Worm (Caenorhabditis elegans) whole organism, late embryonic: ENCODE results near the gene psf-1.

Source experiments
- C08G9.2 ChIP-seq: sonication (generic microtip); optimal IDR thresholded peaks from 2 replicates; lab custom pipeline; 2016; ENCODE audit warnings: mild to moderate bottlenecking, missing genetic modification characterization, moderate library complexity, missing compliant biosample characterization
- C38D4.7 ChIP-seq: fragments of 200-800 bp; sonication (Bioruptor generic); optimal IDR thresholded peaks from 2 replicates; lab custom pipeline; 2018; ENCODE audit warnings: mild to moderate bottlenecking, missing genetic modification characterization, moderate library complexity, missing compliant biosample characterization
- F13H6.1 ChIP-seq: sonication (generic microtip); optimal IDR thresholded peaks from 2 replicates; lab custom pipeline; 2016; ENCODE audit warnings: missing genetic modification characterization, missing compliant biosample characterization
- K02D7.2 ChIP-seq: sonication (generic microtip); optimal IDR thresholded peaks from 2 replicates; lab custom pipeline; 2017; ENCODE audit warnings: mild to moderate bottlenecking, missing genetic modification characterization, missing compliant biosample characterization
- Y22D7AL.16 ChIP-seq: sonication (generic microtip); optimal IDR thresholded peaks from 2 replicates; lab custom pipeline; 2016; ENCODE audit warnings: missing genetic modification characterization, missing compliant biosample characterization
- ahr-1 ChIP-seq: sonication (generic microtip); optimal IDR thresholded peaks from 2 replicates; lab custom pipeline; 2016; ENCODE audit warnings: missing genetic modification characterization, missing compliant biosample characterization
- ama-1 ChIP-seq: fragments of 150-350 bp; optimal IDR thresholded peaks from 2 replicates; lab custom pipeline; 2014
- ceh-14 ChIP-seq: sonication (generic microtip); optimal IDR thresholded peaks from 2 replicates; lab custom pipeline; 2016; ENCODE audit warnings: missing genotype, missing genetic modification characterization, missing compliant biosample characterization
- ceh-24 ChIP-seq: sonication (generic microtip); optimal IDR thresholded peaks from 2 replicates; lab custom pipeline; 2016; ENCODE audit warnings: mild to moderate bottlenecking, missing genetic modification characterization, missing compliant biosample characterization
- ceh-30 ChIP-seq: fragments of 150-350 bp; optimal IDR thresholded peaks from 2 replicates; lab custom pipeline; 2014; ENCODE audit warnings: missing biosample characterization, missing genetic modification characterization
- ceh-31 ChIP-seq: sonication (generic microtip); optimal IDR thresholded peaks from 2 replicates; lab custom pipeline; 2016; ENCODE audit warnings: missing genetic modification characterization, missing compliant biosample characterization
- ceh-48 ChIP-seq: sonication (generic microtip); optimal IDR thresholded peaks from 2 replicates; lab custom pipeline; 2016; ENCODE audit warnings: missing genetic modification characterization, inconsistent platforms, missing compliant biosample characterization
- che-1 ChIP-seq: sonication (generic microtip); optimal IDR thresholded peaks from 2 replicates; lab custom pipeline; 2016; ENCODE audit warnings: mild to moderate bottlenecking, missing genetic modification characterization, missing compliant biosample characterization
- dmd-4 ChIP-seq: sonication (generic microtip); optimal IDR thresholded peaks from 2 replicates; lab custom pipeline; 2016; ENCODE audit warnings: borderline replicate concordance, missing genetic modification characterization, missing compliant biosample characterization
- dve-1 ChIP-seq: sonication (generic microtip); optimal IDR thresholded peaks from 2 replicates; lab custom pipeline; 2017; ENCODE audit warnings: antibody characterized with exemption, mild to moderate bottlenecking, missing genetic modification characterization, missing compliant biosample characterization
- elt-2 ChIP-seq: sonication (generic microtip); optimal IDR thresholded peaks from 2 replicates; lab custom pipeline; 2016; ENCODE audit warnings: missing genetic modification reagents, missing genetic modification characterization, missing compliant biosample characterization
- elt-4 ChIP-seq: sonication (generic microtip); optimal IDR thresholded peaks from 2 replicates; lab custom pipeline; 2016; ENCODE audit warnings: missing genetic modification characterization, missing compliant biosample characterization
- ets-4 ChIP-seq: sonication (generic microtip); optimal IDR thresholded peaks from 2 replicates; lab custom pipeline; 2016; ENCODE audit warnings: missing genetic modification characterization, missing compliant biosample characterization
- eyg-1 ChIP-seq: sonication (generic microtip); optimal IDR thresholded peaks from 2 replicates; lab custom pipeline; 2016; ENCODE audit warnings: missing genotype, missing genetic modification characterization, missing compliant biosample characterization
- fax-1 ChIP-seq: sonication (generic microtip); optimal IDR thresholded peaks from 2 replicates; lab custom pipeline; 2016; ENCODE audit warnings: missing genotype, missing genetic modification characterization, missing compliant biosample characterization
- gmeb-2 ChIP-seq: sonication (generic microtip); optimal IDR thresholded peaks from 2 replicates; lab custom pipeline; 2016; ENCODE audit warnings: missing genetic modification characterization, inconsistent platforms, missing compliant biosample characterization
- hlh-15 ChIP-seq: sonication (generic microtip); optimal IDR thresholded peaks from 2 replicates; lab custom pipeline; 2016; ENCODE audit warnings: missing genetic modification characterization, missing compliant biosample characterization
- hlh-8 ChIP-seq: sonication (generic microtip); optimal IDR thresholded peaks from 2 replicates; lab custom pipeline; 2016; ENCODE audit warnings: missing genotype, missing genetic modification characterization, missing compliant biosample characterization
- lim-6 ChIP-seq: sonication (generic microtip); optimal IDR thresholded peaks from 2 replicates; lab custom pipeline; 2016; ENCODE audit warnings: missing genetic modification characterization, missing compliant biosample characterization
- nhr-232 ChIP-seq: sonication (generic microtip); optimal IDR thresholded peaks from 2 replicates; lab custom pipeline; 2016; ENCODE audit warnings: missing genetic modification characterization, missing compliant biosample characterization
- npax-4 ChIP-seq: sonication (generic microtip); optimal IDR thresholded peaks from 2 replicates; lab custom pipeline; 2016; ENCODE audit warnings: missing genetic modification characterization, missing compliant biosample characterization
- odd-2 ChIP-seq: sonication (generic microtip); optimal IDR thresholded peaks from 2 replicates; lab custom pipeline; 2017; ENCODE audit warnings: antibody characterized with exemption, mild to moderate bottlenecking, missing genetic modification characterization, missing compliant biosample characterization
- pat-9 ChIP-seq: fragments of 200-800 bp; sonication (Bioruptor generic); optimal IDR thresholded peaks from 2 replicates; lab custom pipeline; 2018; ENCODE audit warnings: mild to moderate bottlenecking, missing genetic modification characterization, moderate library complexity, missing compliant biosample characterization
- pax-1 ChIP-seq: fragments of 150-350 bp; optimal IDR thresholded peaks from 2 replicates; lab custom pipeline; 2014; ENCODE audit warnings: missing biosample characterization, missing genetic modification characterization
- pha-2 ChIP-seq: sonication (generic microtip); optimal IDR thresholded peaks from 2 replicates; lab custom pipeline; 2017; ENCODE audit warnings: mild to moderate bottlenecking, missing genetic modification characterization, missing compliant biosample characterization
- ref-2 ChIP-seq: sonication (generic microtip); optimal IDR thresholded peaks from 2 replicates; lab custom pipeline; 2016; ENCODE audit warnings: missing genetic modification characterization, missing compliant biosample characterization
- rnt-1 ChIP-seq: sonication (generic microtip); optimal IDR thresholded peaks from 2 replicates; lab custom pipeline; 2016; ENCODE audit warnings: missing genetic modification characterization, missing compliant biosample characterization
- sdc-2 ChIP-seq: sonication (generic microtip); optimal IDR thresholded peaks from 2 replicates; lab custom pipeline; 2016; ENCODE audit warnings: missing genotype, missing genetic modification characterization, missing compliant biosample characterization
- tbx-2 ChIP-seq: sonication (generic microtip); optimal IDR thresholded peaks from 2 replicates; lab custom pipeline; 2016; ENCODE audit warnings: missing genetic modification characterization, missing compliant biosample characterization
- tbx-7 ChIP-seq: sonication (generic microtip); optimal IDR thresholded peaks from 2 replicates; lab custom pipeline; 2016; ENCODE audit warnings: missing genotype, missing genetic modification characterization, missing compliant biosample characterization
- ttx-3 ChIP-seq: sonication (generic microtip); optimal IDR thresholded peaks from 2 replicates; lab custom pipeline; 2016; ENCODE audit warnings: missing genetic modification reagents, missing genetic modification characterization, missing compliant biosample characterization
- unc-3 ChIP-seq, 2 experiments: fragments of 200-800 bp in 1 of 2; sonication (Bioruptor generic) in 1 of 2; sonication (generic microtip) in 1 of 2; conservative IDR thresholded peaks in 1 of 2; optimal IDR thresholded peaks in 1 of 2; 2 replicates each; pipeline versions ENCODE4 v1.3.6 to Lab custom; 2016 to 2022; ENCODE audit warnings: missing compliant biosample characterization in 2 of 2, missing genetic modification characterization in 2 of 2, missing genetic modification reagents in 1 of 2
- unc-42 ChIP-seq: sonication (generic microtip); optimal IDR thresholded peaks from 2 replicates; lab custom pipeline; 2016; ENCODE audit warnings: missing genotype, missing genetic modification characterization, missing compliant biosample characterization
- unc-86 ChIP-seq: sonication (generic microtip); optimal IDR thresholded peaks from 2 replicates; lab custom pipeline; 2016; ENCODE audit warnings: missing genetic modification characterization, missing compliant biosample characterization
- zip-5 ChIP-seq: sonication (generic microtip); optimal IDR thresholded peaks from 2 replicates; lab custom pipeline; 2016; ENCODE audit warnings: missing genetic modification characterization, missing compliant biosample characterization
- ztf-16 ChIP-seq: sonication (generic microtip); optimal IDR thresholded peaks from 2 replicates; lab custom pipeline; 2017; ENCODE audit warnings: missing genetic modification characterization, missing compliant biosample characterization

Gene psf-1

DNA sequence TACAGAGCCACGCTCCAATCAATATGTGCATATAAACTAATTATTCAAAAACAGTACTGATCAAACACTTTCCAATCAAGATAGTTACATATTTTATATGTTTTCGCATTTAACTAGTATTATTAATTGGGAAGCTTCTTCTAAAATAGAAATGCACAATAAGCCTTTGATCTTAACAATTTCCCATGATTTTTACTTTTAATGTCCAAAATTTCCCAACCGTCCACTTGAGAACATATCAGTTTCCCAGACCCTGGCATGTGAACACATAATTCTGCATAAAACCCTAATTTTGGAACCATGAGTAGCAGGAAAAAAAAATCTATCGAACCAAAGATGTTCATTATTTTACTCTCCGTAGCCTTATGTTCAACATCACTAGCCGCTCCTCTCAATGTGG is 7.9 kb downstream of the psf-1 start, which contains the start of gene R53.8:
Gene R53.8 (plus strand): TSS at position 301 of the 400 bp plus-strand sequence.
- TF ChIP-seq fax-1 (tag; lab: Kevin White, UChicago) (no peak), hlh-8 (tag; lab: Kevin White, UChicago) (no peak), ceh-48 (tag; lab: Kevin White, UChicago) (no peak), gmeb-2 (tag; lab: Kevin White, UChicago) (no peak), C08G9.2 (no peak), ahr-1 (tag; lab: Kevin White, UChicago) (no peak), ets-4 (no peak), unc-86 (no peak), ceh-24 (no peak), unc-3 (GFP tag; conservative IDR thresholded peaks at IDR 0.05; lab: Robert Waterston, UW) (no peak), unc-3 (tag; optimal IDR thresholded peaks at IDR 0.05; lab: Kevin White, UChicago) (no peak), rnt-1 (no peak), ama-1 (lab: Kevin White, UChicago) (no peak), tbx-7 (tag; lab: Kevin White, UChicago) (no peak), ztf-16 (tag; lab: Kevin White, UChicago) (no peak), npax-4 (tag; lab: Kevin White, UChicago) (no peak), dmd-4 (tag; lab: Kevin White, UChicago) (no peak), tbx-2 (no peak), pax-1 (tag; lab: Kevin White, UChicago) (no peak), ceh-30 (tag; lab: Kevin White, UChicago) (no peak), sdc-2 (no peak)

DNA sequence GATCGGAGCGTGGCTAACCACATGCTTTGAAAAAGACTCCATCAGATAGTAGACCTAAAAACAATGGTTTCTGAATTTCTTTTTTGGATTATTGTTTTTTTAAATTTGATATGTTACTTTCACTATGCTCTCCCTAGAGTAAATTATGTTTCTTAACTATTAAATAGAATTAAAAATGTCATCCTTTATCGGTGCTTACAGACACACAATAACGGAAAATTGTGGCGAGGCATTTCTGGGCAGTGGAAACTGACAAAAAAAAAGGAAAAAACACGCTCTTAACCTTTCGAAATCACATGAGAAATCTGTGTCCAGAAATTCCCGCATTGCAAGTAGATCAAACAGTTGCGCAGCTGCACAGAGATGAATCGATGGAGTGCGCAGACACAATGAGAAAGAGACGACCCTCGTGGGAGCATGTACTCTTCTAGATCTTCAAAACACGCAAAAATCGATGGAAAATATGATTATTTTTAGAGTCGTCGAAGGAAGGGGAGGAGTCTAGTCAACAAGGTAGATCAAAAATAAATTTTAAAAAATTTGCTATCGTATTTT is 11.7 kb downstream of the psf-1 start, which contains the start of gene ZK892.6:
Gene ZK892.6 (minus strand): TSS at position 51 of the 555 bp plus-strand sequence.
- TF ChIP-seq lim-6 (no peak), gmeb-2 (tag; lab: Kevin White, UChicago) (no peak), zip-5 (tag; lab: Kevin White, UChicago) (no peak), odd-2 (no peak), ceh-24 (no peak), pat-9 (tag; lab: Kevin White, UChicago) (no peak), hlh-15 (tag; lab: Kevin White, UChicago) (no peak)
- TF ChIP-seq, all 69 proteins: peak for 0

DNA sequence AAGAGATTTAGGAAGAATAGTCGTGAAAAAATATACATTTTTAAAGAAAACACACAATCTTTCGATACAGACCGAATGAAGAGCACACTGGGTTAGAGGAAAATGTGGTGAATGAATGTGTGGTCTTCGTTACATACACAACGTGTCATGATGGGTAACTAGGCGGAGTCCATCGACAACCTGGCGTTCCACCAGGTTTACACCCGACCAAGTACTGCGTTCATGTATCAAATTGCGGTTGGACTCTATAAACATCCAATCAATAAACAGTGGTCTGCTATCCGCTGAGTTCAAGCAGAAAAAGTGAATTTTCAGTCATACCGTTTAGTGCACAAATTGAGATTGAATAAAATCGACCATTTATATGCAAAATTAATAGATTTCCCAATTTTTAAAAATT is 13.3 kb downstream of the psf-1 start, which contains the start of gene sdz-38:
Gene sdz-38 (minus strand): TSS at position 101 of the 400 bp plus-strand sequence.
- TF ChIP-seq elt-2 (tag; lab: Kevin White, UChicago) (no peak), nhr-232 (tag; lab: Kevin White, UChicago) (no peak), unc-3 (GFP tag; conservative IDR thresholded peaks at IDR 0.05; lab: Robert Waterston, UW) (no peak), unc-3 (tag; optimal IDR thresholded peaks at IDR 0.05; lab: Kevin White, UChicago) (no peak), ref-2 (tag; lab: Kevin White, UChicago) (no peak), lim-6 (no peak), K02D7.2 (tag; lab: Kevin White, UChicago) (no peak), ttx-3 (tag; lab: Kevin White, UChicago) (no peak), eyg-1 (tag; lab: Kevin White, UChicago) (no peak), ceh-30 (tag; lab: Kevin White, UChicago) (no peak), ztf-16 (tag; lab: Kevin White, UChicago) (no peak), che-1 (tag; lab: Kevin White, UChicago) (no peak)

DNA sequence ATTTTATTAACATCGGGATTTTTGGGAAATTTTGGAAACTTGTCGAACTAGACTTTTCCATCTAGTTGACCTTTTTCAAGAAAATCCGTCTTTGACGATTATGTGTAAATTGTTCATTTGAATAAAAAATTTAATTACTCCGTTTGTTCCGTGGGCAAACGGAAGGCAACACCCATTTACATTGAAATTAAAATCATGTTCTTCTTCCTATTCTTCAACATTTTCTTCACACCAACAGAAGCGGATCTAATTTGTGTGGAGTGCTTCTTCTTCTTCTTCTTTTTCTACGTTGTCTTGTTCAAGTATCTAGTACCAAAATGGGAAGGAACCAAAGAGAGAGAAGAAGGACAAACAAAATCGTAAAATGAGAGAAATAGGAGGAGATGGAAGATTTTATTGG is 14.0 kb downstream of the psf-1 start:
- TF ChIP-seq ceh-14 (no peak), unc-42 (tag; lab: Kevin White, UChicago) (peak; percentile 81), elt-4 (tag; lab: Kevin White, UChicago) (no peak), ceh-31 (tag; lab: Kevin White, UChicago) (peak; percentile 42), tbx-2 (no peak), ttx-3 (tag; lab: Kevin White, UChicago) (no peak), K02D7.2 (tag; lab: Kevin White, UChicago) (no peak), dve-1 (tag; lab: Kevin White, UChicago) (no peak), fax-1 (tag; lab: Kevin White, UChicago) (no peak), ceh-24 (no peak), C38D4.7 (no peak), F13H6.1 (tag; lab: Kevin White, UChicago) (no peak), Y22D7AL.16 (tag; lab: Kevin White, UChicago) (no peak), ceh-30 (tag; lab: Kevin White, UChicago) (no peak), ref-2 (tag; lab: Kevin White, UChicago) (no peak), pha-2 (tag; lab: Kevin White, UChicago) (no peak)
- TF ChIP-seq, all 69 proteins: peak for 2
